Fruit fly (Drosophila melanogaster) whole organism, embryonic: ENCODE measurements around the gene His3.3B.
A peak's percentile ranks its signal among the peaks of the same experiment; 100 is the strongest.

Experiments
- ATbp ChIP-seq: fragments of 200-800 bp; sonication (Bioruptor generic); optimal IDR thresholded peaks from 2 replicates; lab custom pipeline; 2017; ENCODE audit warnings: missing biosample characterization, mild to moderate bottlenecking, missing genetic modification characterization, missing genetic modification reagents
- BEAF-32 ChIP-seq: fragments of 200-800 bp; sonication (Bioruptor generic); optimal IDR thresholded peaks from 3 replicates; lab custom pipeline; 2017; ENCODE audit warnings: missing biosample characterization, missing genetic modification characterization, mild to moderate bottlenecking, moderate library complexity, missing genetic modification reagents
- CG11085 ChIP-seq: fragments of 200-800 bp; sonication (Bioruptor generic); IDR thresholded peaks from 2 replicates; pipeline ENCODE4 v1.3.6; 2022; ENCODE audit warnings: missing biosample characterization, missing genetic modification characterization
- CG1233 ChIP-seq: fragments of 200-800 bp; sonication (Bioruptor generic); optimal IDR thresholded peaks from 4 replicates; lab custom pipeline; 2018; ENCODE audit warnings: missing biosample characterization, mild to moderate bottlenecking, missing genetic modification characterization
- CG12659 ChIP-seq: fragments of 200-800 bp; sonication (Bioruptor generic); optimal IDR thresholded peaks from 3 replicates; lab custom pipeline; 2017; ENCODE audit warnings: mild to moderate bottlenecking, missing biosample characterization, missing genetic modification reagents, missing genetic modification characterization
- CG14860 ChIP-seq: fragments of 200-800 bp; sonication (Bioruptor generic); IDR thresholded peaks from 3 replicates; pipeline ENCODE4 v1.3.6; 2022; ENCODE audit warnings: missing biosample characterization, missing genetic modification characterization; ENCODE audit not compliant: partially characterized antibody
- CG15514 ChIP-seq: fragments of 200-800 bp; sonication (Bioruptor generic); optimal IDR thresholded peaks from 3 replicates; lab custom pipeline; 2017; ENCODE audit warnings: missing biosample characterization, missing genetic modification characterization, mild to moderate bottlenecking, moderate library complexity, missing genetic modification reagents
- CG16863 ChIP-seq: fragments of 200-800 bp; sonication (Bioruptor generic); optimal IDR thresholded peaks from 3 replicates; lab custom pipeline; 2016; ENCODE audit warnings: missing biosample characterization, missing genetic modification characterization
- CG1792 ChIP-seq: fragments of 200-800 bp; sonication (Bioruptor generic); optimal IDR thresholded peaks from 2 replicates; lab custom pipeline; 2016; ENCODE audit warnings: missing biosample characterization, missing genetic modification characterization
- CG30431 ChIP-seq: fragments of 200-800 bp; sonication (Bioruptor generic); optimal IDR thresholded peaks from 2 replicates; lab custom pipeline; 2017; ENCODE audit warnings: missing biosample characterization, missing genetic modification characterization
- CG31441 ChIP-seq: fragments of 200-800 bp; sonication (Bioruptor generic); IDR thresholded peaks from 2 replicates; pipeline ENCODE4 v1.3.6; 2022; ENCODE audit warnings: missing biosample characterization, missing genetic modification characterization
- CG34224 ChIP-seq: fragments of 200-800 bp; sonication (Bioruptor generic); IDR thresholded peaks from 3 replicates; pipeline ENCODE4 v1.3.6; 2022; ENCODE audit warnings: missing biosample characterization, missing genetic modification characterization; ENCODE audit not compliant: partially characterized antibody
- CG4424 ChIP-seq: fragments of 200-800 bp; sonication (Bioruptor generic); optimal IDR thresholded peaks from 3 replicates; lab custom pipeline; 2016; ENCODE audit warnings: missing biosample characterization, missing genetic modification characterization
- CG4617 ChIP-seq: fragments of 200-800 bp; sonication (Bioruptor generic); optimal IDR thresholded peaks from 3 replicates; lab custom pipeline; 2016; ENCODE audit warnings: missing biosample characterization, missing genetic modification characterization, borderline replicate concordance
- CG4730 ChIP-seq: fragments of 200-800 bp; sonication (Bioruptor generic); IDR thresholded peaks from 2 replicates; pipeline ENCODE4 v1.3.6; 2022; ENCODE audit warnings: missing biosample characterization, missing genetic modification characterization
- CG7963 ChIP-seq: fragments of 200-800 bp; sonication (Bioruptor generic); IDR thresholded peaks from 3 replicates; pipeline ENCODE4 v1.3.6; 2022; ENCODE audit warnings: missing biosample characterization, missing genetic modification characterization; ENCODE audit not compliant: partially characterized antibody
- CG8290 ChIP-seq, 3 experiments: fragments of 200-800 bp; sonication (Bioruptor generic); optimal IDR thresholded peaks; 2 replicates each; lab custom pipeline; 2016 to 2019; ENCODE audit warnings: missing biosample characterization in 3 of 3, missing genetic modification characterization in 3 of 3, mild to moderate bottlenecking in 2 of 3, moderate library complexity in 1 of 3
- CG9727 ChIP-seq: fragments of 200-800 bp; sonication (Bioruptor generic); optimal IDR thresholded peaks from 3 replicates; lab custom pipeline; 2017; ENCODE audit warnings: missing biosample characterization, mild to moderate bottlenecking, missing genetic modification characterization
- Doc3 ChIP-seq: fragments of 200-800 bp; sonication (Bioruptor generic); IDR thresholded peaks from 3 replicates; pipeline ENCODE4 v1.3.6; 2022; ENCODE audit warnings: missing biosample characterization, missing genetic modification characterization; ENCODE audit not compliant: partially characterized antibody
- Dref ChIP-seq: fragments of 200-800 bp; sonication (Bioruptor generic); IDR thresholded peaks from 2 replicates; pipeline ENCODE4 v1.3.6; 2022; ENCODE audit warnings: missing biosample characterization, missing genetic modification characterization
- Gsc ChIP-seq: fragments of 200-800 bp; sonication (Bioruptor generic); IDR thresholded peaks from 2 replicates; pipeline ENCODE4 v1.3.6; 2022; ENCODE audit warnings: missing biosample characterization, missing genetic modification characterization
- Jarid2 ChIP-seq: fragments of 200-800 bp; sonication (Bioruptor generic); optimal IDR thresholded peaks from 3 replicates; lab custom pipeline; 2017; ENCODE audit warnings: mild to moderate bottlenecking, missing biosample characterization, missing genetic modification reagents, missing genetic modification characterization
- Med ChIP-seq: fragments of 200-800 bp; sonication (Bioruptor generic); peaks from one replicate; lab custom pipeline; 2016; ENCODE audit warnings: missing biosample characterization, missing genetic modification characterization, mild to moderate bottlenecking, inconsistent platforms, moderate library complexity
- Nf-YA ChIP-seq: fragments of 200-800 bp; sonication (Bioruptor generic); IDR thresholded peaks from 2 replicates; pipeline ENCODE4 v1.3.6; 2022; ENCODE audit warnings: missing biosample characterization, missing genetic modification characterization
- Opbp ChIP-seq: fragments of 200-800 bp; sonication (Bioruptor generic); IDR thresholded peaks from 3 replicates; pipeline ENCODE4 v1.3.6; 2022; ENCODE audit warnings: missing biosample characterization, missing genetic modification characterization; ENCODE audit not compliant: partially characterized antibody
- Rfx ChIP-seq: fragments of 200-800 bp; sonication (Bioruptor generic); IDR thresholded peaks from 2 replicates; pipeline ENCODE4 v1.3.6; 2022; ENCODE audit warnings: missing biosample characterization, missing genetic modification characterization
- Sox102F ChIP-seq: fragments of 200-800 bp; sonication (Bioruptor generic); optimal IDR thresholded peaks from 2 replicates; lab custom pipeline; 2018; ENCODE audit warnings: missing biosample characterization, mild to moderate bottlenecking, missing genetic modification characterization, moderate library complexity
- Sry-δ ChIP-seq: fragments of 200-800 bp; sonication (Bioruptor generic); optimal IDR thresholded peaks from 2 replicates; lab custom pipeline; 2016; ENCODE audit warnings: missing biosample characterization, missing genetic modification characterization
- amos ChIP-seq: fragments of 200-800 bp; sonication (Bioruptor generic); IDR thresholded peaks from 2 replicates; pipeline ENCODE4 v1.3.6; 2022; ENCODE audit warnings: missing biosample characterization, missing genetic modification characterization; ENCODE audit not compliant: partially characterized antibody
- bbx ChIP-seq: fragments of 200-800 bp; sonication (Bioruptor generic); IDR thresholded peaks from 2 replicates; pipeline ENCODE4 v1.3.6; 2022; ENCODE audit warnings: missing biosample characterization, missing genetic modification characterization; ENCODE audit not compliant: partially characterized antibody
- bsh ChIP-seq, 2 experiments: fragments of 200-800 bp; sonication (Bioruptor generic); optimal IDR thresholded peaks; 2 replicates each; lab custom pipeline; 2017 to 2018; ENCODE audit warnings: mild to moderate bottlenecking in 2 of 2, missing biosample characterization in 2 of 2, missing genetic modification characterization in 2 of 2, moderate library complexity in 1 of 2
- chinmo ChIP-seq: fragments of 200-800 bp; sonication (Bioruptor generic); IDR thresholded peaks from 4 replicates; pipeline ENCODE4 v1.3.6; 2022; ENCODE audit warnings: missing biosample characterization, missing genetic modification characterization; ENCODE audit not compliant: partially characterized antibody
- dmrt11E ChIP-seq: fragments of 200-800 bp; sonication (Bioruptor generic); optimal IDR thresholded peaks from 3 replicates; lab custom pipeline; 2018; ENCODE audit warnings: missing biosample characterization, mild to moderate bottlenecking, missing genetic modification characterization, moderate library complexity
- gfzf ChIP-seq: fragments of 200-800 bp; sonication (Bioruptor generic); optimal IDR thresholded peaks from 2 replicates; lab custom pipeline; 2016; ENCODE audit warnings: missing biosample characterization, mild to moderate bottlenecking, missing genetic modification characterization, moderate library complexity
- hb ChIP-seq: fragments of 200-800 bp; sonication (Bioruptor generic); IDR thresholded peaks from 3 replicates; pipeline ENCODE4 v1.3.6; 2022; ENCODE audit warnings: missing biosample characterization, missing genetic modification characterization; ENCODE audit not compliant: partially characterized antibody
- knrl ChIP-seq: fragments of 200-800 bp; sonication (Bioruptor generic); IDR thresholded peaks from 3 replicates; pipeline ENCODE4 v1.3.6; 2022; ENCODE audit warnings: missing biosample characterization, missing genetic modification characterization; ENCODE audit not compliant: partially characterized antibody
- luna ChIP-seq: fragments of 200-800 bp; sonication (Bioruptor generic); optimal IDR thresholded peaks from 2 replicates; lab custom pipeline; 2016; ENCODE audit warnings: missing biosample characterization, missing genetic modification characterization
- nmo ChIP-seq: fragments of 200-800 bp; sonication (Bioruptor generic); optimal IDR thresholded peaks from 2 replicates; lab custom pipeline; 2018; ENCODE audit warnings: missing biosample characterization, mild to moderate bottlenecking, missing genetic modification characterization, moderate library complexity
- pzg ChIP-seq: fragments of 200-800 bp; sonication (Bioruptor generic); optimal IDR thresholded peaks from 3 replicates; lab custom pipeline; 2018; ENCODE audit warnings: missing biosample characterization, mild to moderate bottlenecking, missing genetic modification characterization, moderate library complexity
- row ChIP-seq: fragments of 200-800 bp; sonication (Bioruptor generic); IDR thresholded peaks from 3 replicates; pipeline ENCODE4 v1.3.6; 2022; ENCODE audit warnings: missing biosample characterization, missing genetic modification characterization
- seq ChIP-seq: fragments of 200-800 bp; sonication (Bioruptor generic); IDR thresholded peaks from 2 replicates; pipeline ENCODE4 v1.3.6; 2022; ENCODE audit warnings: missing biosample characterization, missing genetic modification characterization
- slbo ChIP-seq: fragments of 200-800 bp; sonication (Bioruptor generic); IDR thresholded peaks from 2 replicates; pipeline ENCODE4 v1.3.6; 2022; ENCODE audit warnings: missing biosample characterization, missing genetic modification characterization
- sna ChIP-seq: fragments of 200-800 bp; sonication (Bioruptor generic); IDR thresholded peaks from 2 replicates; pipeline ENCODE4 v1.3.6; 2022; ENCODE audit warnings: missing biosample characterization, missing genetic modification characterization; ENCODE audit not compliant: partially characterized antibody
- stc ChIP-seq: fragments of 200-800 bp; sonication (Bioruptor generic); IDR thresholded peaks from 2 replicates; pipeline ENCODE4 v1.3.6; 2022; ENCODE audit warnings: missing biosample characterization, missing genetic modification characterization
- stwl ChIP-seq: fragments of 200-800 bp; sonication (Bioruptor generic); optimal IDR thresholded peaks from 3 replicates; lab custom pipeline; 2018; ENCODE audit warnings: missing biosample characterization, mild to moderate bottlenecking, missing genetic modification characterization, moderate library complexity
- tna ChIP-seq: fragments of 200-800 bp; sonication (Bioruptor generic); IDR thresholded peaks from 2 replicates; pipeline ENCODE4 v1.3.6; 2022; ENCODE audit warnings: missing biosample characterization, missing genetic modification characterization; ENCODE audit not compliant: partially characterized antibody
- unc-4 ChIP-seq: fragments of 200-800 bp; sonication (Bioruptor generic); IDR thresholded peaks from 2 replicates; pipeline ENCODE4 v1.3.6; 2022; ENCODE audit warnings: missing biosample characterization, missing genetic modification characterization; ENCODE audit not compliant: partially characterized antibody
- vnd ChIP-seq: fragments of 200-800 bp; sonication (Bioruptor generic); IDR thresholded peaks from 3 replicates; pipeline ENCODE4 v1.3.6; 2022; ENCODE audit warnings: missing biosample characterization, missing genetic modification characterization; ENCODE audit not compliant: partially characterized antibody

The His3.3B gene

DNA sequence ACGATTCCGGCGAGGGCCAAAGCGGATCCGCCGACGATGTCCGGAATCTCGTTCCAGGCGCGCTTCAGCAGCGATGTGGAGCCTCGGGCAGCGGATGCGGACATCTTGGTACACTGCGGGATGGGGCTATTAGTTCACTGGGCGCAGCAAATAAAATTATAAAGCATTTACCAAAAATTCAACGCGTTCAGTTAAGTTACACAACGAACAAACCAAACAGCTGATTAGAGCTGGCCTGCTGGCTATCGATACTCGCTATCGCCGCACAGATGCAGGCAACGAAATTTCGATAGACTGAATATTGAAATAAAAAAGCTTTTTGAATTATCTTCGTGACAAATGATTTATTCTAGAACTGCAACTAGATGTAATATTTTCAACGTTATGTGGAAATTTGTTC lies 3.3 kb upstream of the His3.3B start, which contains the start of gene NdufA3 (continued):
- TF ChIP-seq Nf-YA (GFP tag; lab: Robert Waterston, UW) (no peak), CG12659 (GFP tag; lab: Kevin White, UChicago) (peak; percentile 35), CG34224 (GFP tag; lab: Robert Waterston, UW) (peak; percentile 86; the same call in 2 of the 3 replicates), CG31441 (GFP tag; lab: Robert Waterston, UW) (no peak), slbo (GFP tag; lab: Robert Waterston, UW) (peak; percentile 8; the same call in 1 of the 2 replicates), Med (GFP tag; lab: Kevin White, UChicago) (peak; percentile 20), stc (GFP tag; lab: Robert Waterston, UW) (no peak), unc-4 (GFP tag; lab: Robert Waterston, UW) (peak; percentile 79), CG9727 (GFP tag; lab: Kevin White, UChicago) (no peak), vnd (peak; percentile 73), bbx (GFP tag; lab: Robert Waterston, UW) (peak; percentile 83), CG16863 (no peak), nmo (GFP tag; lab: Kevin White, UChicago) (peak; percentile 5), dmrt11E (tag; lab: Kevin White, UChicago) (no peak), Sox102F (GFP tag; lab: Kevin White, UChicago) (no peak), sna (GFP tag; lab: Robert Waterston, UW) (peak; percentile 77), CG4424 (GFP tag; lab: Kevin White, UChicago) (no peak), CG1233 (GFP tag; lab: Kevin White, UChicago) (no peak), CG4730 (GFP tag; lab: Robert Waterston, UW) (no peak), CG14860 (GFP tag; lab: Robert Waterston, UW) (peak; percentile 69), stwl (tag; lab: Kevin White, UChicago) (peak; percentile 23), Opbp (GFP tag; lab: Robert Waterston, UW) (peak; percentile 82), row (GFP tag; lab: Robert Waterston, UW) (peak; percentile 67), chinmo (GFP tag; lab: Robert Waterston, UW) (0 out of 4 replicates have a peak, but pooled peaks have one; percentile 71), luna (GFP tag; lab: Kevin White, UChicago) (no peak), CG7963 (peak; percentile 73), CG1792 (GFP tag; lab: Kevin White, UChicago) (no peak), Sry-δ (GFP tag; lab: Kevin White, UChicago) (peak; percentile 86), pzg (GFP tag; lab: Kevin White, UChicago) (peak; percentile 62), Rfx (GFP tag; lab: Robert Waterston, UW) (peak; percentile 20; the same call in 1 of the 2 replicates), CG11085 (GFP tag; lab: Robert Waterston, UW) (no peak), BEAF-32 (GFP tag; lab: Kevin White, UChicago) (peak; percentile 82), knrl (GFP tag; lab: Robert Waterston, UW) (peak; percentile 78), CG4617 (GFP tag; lab: Kevin White, UChicago) (no peak), hb (GFP tag; lab: Robert Waterston, UW) (peak; percentile 81), CG8290 (GFP tag; optimal IDR thresholded peaks at IDR 0.05; lab: Kevin White, UChicago) (no peak), CG8290 (tag; optimal IDR thresholded peaks at IDR 0.05; lab: Kevin White, UChicago) (peak in 1 of 2 experiments; percentile 19), ATbp (no peak), Dref (peak; percentile 84), Gsc (no peak), Jarid2 (GFP tag; lab: Kevin White, UChicago) (no peak), Doc3 (GFP tag; lab: Robert Waterston, UW) (peak; percentile 62), amos (GFP tag; lab: Robert Waterston, UW) (peak; percentile 89), CG30431 (GFP tag; lab: Kevin White, UChicago) (no peak), gfzf (GFP tag; lab: Kevin White, UChicago) (peak; percentile 46), bsh (GFP tag; optimal IDR thresholded peaks at IDR 0.05; lab: Kevin White, UChicago) (no peak), CG15514 (GFP tag; lab: Kevin White, UChicago) (peak; percentile 18), seq (GFP tag; lab: Robert Waterston, UW) (no peak), tna (GFP tag; lab: Robert Waterston, UW) (peak; percentile 71)
